Worm (Caenorhabditis elegans) whole organism, L4 larva: ENCODE data around the gene T01E8.8.

ENCODE experiments used
- F26F4.8 ChIP-seq: fragments of 200-800 bp; sonication (Bioruptor generic); conservative IDR thresholded peaks from 2 replicates; pipeline ENCODE4 v1.3.6; 2022; ENCODE audit warnings: missing genetic modification characterization, missing compliant biosample characterization
- F44E2.7 ChIP-seq: fragments of 200-800 bp; sonication (Bioruptor generic); IDR thresholded peaks from 2 replicates; pipeline ENCODE4 v2.1.2; 2022; ENCODE audit warnings: missing genetic modification characterization, missing compliant biosample characterization
- Y75B8A.6 ChIP-seq: fragments of 200-800 bp; sonication (Bioruptor generic); IDR thresholded peaks from 2 replicates; pipeline ENCODE4 v1.3.6; 2022; ENCODE audit warnings: missing genetic modification reagents, missing genetic modification characterization, missing compliant biosample characterization
- ZK546.5 ChIP-seq, 2 experiments: sonication (generic microtip); optimal IDR thresholded peaks; 2 replicates each; lab custom pipeline; 2017; ENCODE audit warnings: missing biosample characterization in 2 of 2, missing genetic modification characterization in 2 of 2
- ceh-28 ChIP-seq: fragments of 150-350 bp; optimal IDR thresholded peaks from 2 replicates; lab custom pipeline; 2014; ENCODE audit warnings: missing biosample characterization, missing genetic modification reagents, missing genetic modification characterization
- ceh-62 ChIP-seq: sonication (generic microtip); optimal IDR thresholded peaks from 2 replicates; lab custom pipeline; 2017; ENCODE audit warnings: missing biosample characterization, missing genetic modification characterization
- daf-8 ChIP-seq: fragments of 200-800 bp; sonication (Bioruptor generic); IDR thresholded peaks from 2 replicates; pipeline ENCODE4 v1.3.6; 2022; ENCODE audit warnings: missing genetic modification characterization, missing compliant biosample characterization
- dpl-1 ChIP-seq: fragments of 150-350 bp; optimal IDR thresholded peaks from 2 replicates; lab custom pipeline; 2014; ENCODE audit warnings: missing biosample characterization, missing genetic modification reagents, missing genetic modification characterization
- duxl-1 ChIP-seq: sonication (generic microtip); optimal IDR thresholded peaks from 2 replicates; lab custom pipeline; 2016; ENCODE audit warnings: mild to moderate bottlenecking, missing genetic modification characterization, moderate library complexity, missing compliant biosample characterization; ENCODE audit not compliant: poor library complexity
- gei-8 ChIP-seq: fragments of 200-800 bp; sonication (Bioruptor generic); optimal IDR thresholded peaks from 2 replicates; lab custom pipeline; 2018; ENCODE audit warnings: mild to moderate bottlenecking, missing genetic modification characterization, missing compliant biosample characterization
- hlh-11 ChIP-seq: fragments of 200-800 bp; sonication (Bioruptor generic); optimal IDR thresholded peaks from 2 replicates; lab custom pipeline; 2018; ENCODE audit warnings: mild to moderate bottlenecking, missing genetic modification characterization, missing compliant biosample characterization
- hlh-30 ChIP-seq: sonication (generic microtip); optimal IDR thresholded peaks from 2 replicates; lab custom pipeline; 2017; ENCODE audit warnings: antibody characterized with exemption, mild to moderate bottlenecking, missing genetic modification characterization, missing compliant biosample characterization; ENCODE audit not compliant: insufficient read depth
- jun-1 ChIP-seq: fragments of 150-350 bp; optimal IDR thresholded peaks from 2 replicates; lab custom pipeline; 2014; ENCODE audit warnings: missing biosample characterization, missing genetic modification reagents, missing genetic modification characterization
- lin-13 ChIP-seq: fragments of 150-350 bp; optimal IDR thresholded peaks from 2 replicates; lab custom pipeline; 2014; ENCODE audit warnings: missing biosample characterization, missing genetic modification reagents, missing genetic modification characterization
- lin-29 ChIP-seq: fragments of 200-800 bp; sonication (Bioruptor generic); IDR thresholded peaks from 2 replicates; pipeline ENCODE4 v1.3.6; 2022; ENCODE audit warnings: missing genetic modification reagents, missing genetic modification characterization, missing compliant biosample characterization
- lin-38 ChIP-seq: fragments of 200-800 bp; sonication (Bioruptor generic); IDR thresholded peaks from 2 replicates; pipeline ENCODE4 v1.3.6; 2022; ENCODE audit warnings: missing genetic modification reagents, missing genetic modification characterization, missing compliant biosample characterization
- lir-3 ChIP-seq: sonication (generic microtip); optimal IDR thresholded peaks from 2 replicates; lab custom pipeline; 2016; ENCODE audit warnings: mild to moderate bottlenecking, missing genetic modification characterization, missing compliant biosample characterization
- lsy-2 ChIP-seq, 2 experiments: fragments of 150-350 bp in 1 of 2; sonication (generic microtip) in 1 of 2; optimal IDR thresholded peaks; 2 replicates each; lab custom pipeline; 2014 to 2017; ENCODE audit warnings: missing biosample characterization in 2 of 2, missing genetic modification characterization in 2 of 2
- madf-5 ChIP-seq, 2 experiments: fragments of 200-800 bp; sonication (Bioruptor generic); IDR thresholded peaks; 2 replicates each; pipeline ENCODE4 v1.3.6; 2022; ENCODE audit warnings: missing compliant biosample characterization in 2 of 2, missing genetic modification characterization in 2 of 2
- mxl-2 ChIP-seq: fragments of 200-800 bp; sonication (Bioruptor generic); conservative IDR thresholded peaks from 2 replicates; pipeline ENCODE4 v1.3.6; 2022; ENCODE audit warnings: missing genetic modification reagents, missing genetic modification characterization, missing compliant biosample characterization
- nhr-102 ChIP-seq: sonication (generic microtip); optimal IDR thresholded peaks from 2 replicates; lab custom pipeline; 2016; ENCODE audit warnings: mild to moderate bottlenecking, missing genetic modification characterization, moderate library complexity, missing compliant biosample characterization
- nhr-11 ChIP-seq: fragments of 150-350 bp; optimal IDR thresholded peaks from 2 replicates; lab custom pipeline; 2014; ENCODE audit warnings: missing biosample characterization, missing genetic modification characterization
- nhr-41 ChIP-seq: fragments of 200-800 bp; sonication (Bioruptor generic); IDR thresholded peaks from 2 replicates; pipeline ENCODE4 v1.3.6; 2022; ENCODE audit warnings: missing genetic modification reagents, missing genetic modification characterization, missing compliant biosample characterization
- nhr-48 ChIP-seq: sonication (generic microtip); optimal IDR thresholded peaks from 2 replicates; lab custom pipeline; 2016; ENCODE audit warnings: mild to moderate bottlenecking, missing genetic modification characterization, missing compliant biosample characterization
- pha-4 ChIP-seq, 2 experiments: fragments of 150-350 bp in 1 of 2; fragments of 200-800 bp in 1 of 2; sonication (Bioruptor generic) in 1 of 2; IDR thresholded peaks in 1 of 2; optimal IDR thresholded peaks in 1 of 2; 2 replicates each; pipeline versions ENCODE4 v1.3.6 to Lab custom; 2014 to 2022; ENCODE audit warnings: missing genetic modification characterization in 2 of 2, missing genetic modification reagents in 2 of 2, missing biosample characterization in 1 of 2, missing compliant biosample characterization in 1 of 2
- php-3 ChIP-seq: fragments of 200-800 bp; sonication (Bioruptor generic); IDR thresholded peaks from 2 replicates; pipeline ENCODE4 v1.3.6; 2022; ENCODE audit warnings: missing genetic modification reagents, missing genetic modification characterization, missing compliant biosample characterization
- set-16 ChIP-seq: fragments of 200-800 bp; sonication (Bioruptor generic); IDR thresholded peaks from 2 replicates; pipeline ENCODE4 v1.3.6; 2022; ENCODE audit warnings: missing genetic modification reagents, missing genetic modification characterization, missing compliant biosample characterization
- skn-1 ChIP-seq: fragments of 150-350 bp; optimal IDR thresholded peaks from 2 replicates; lab custom pipeline; 2014; ENCODE audit warnings: missing biosample characterization, missing genetic modification characterization
- snpc-1.2 ChIP-seq: fragments of 200-800 bp; sonication (Bioruptor generic); IDR thresholded peaks from 2 replicates; pipeline ENCODE4 v1.3.6; 2022; ENCODE audit warnings: missing genetic modification reagents, missing genetic modification characterization, missing compliant biosample characterization
- tra-1 ChIP-seq: fragments of 200-800 bp; sonication (Bioruptor generic); IDR thresholded peaks from 2 replicates; pipeline ENCODE4 v1.3.6; 2022; ENCODE audit warnings: missing genetic modification reagents, missing genetic modification characterization, missing compliant biosample characterization
- unc-130 ChIP-seq: sonication (generic microtip); optimal IDR thresholded peaks from 2 replicates; lab custom pipeline; 2016; ENCODE audit warnings: missing genetic modification reagents, missing genetic modification characterization, missing compliant biosample characterization
- unc-39 ChIP-seq: sonication (generic microtip); optimal IDR thresholded peaks from 2 replicates; lab custom pipeline; 2017; ENCODE audit warnings: missing biosample characterization, missing genetic modification characterization
- unc-62 ChIP-seq, 3 experiments: fragments of 150-350 bp in 1 of 3; sonication (generic microtip); optimal IDR thresholded peaks in 2 of 3; peaks in 1 of 3; 1 replicate in 1 of 3; 2 replicates in 2 of 3; lab custom pipeline; 2014 to 2017; ENCODE audit warnings: missing biosample characterization in 3 of 3, missing genetic modification characterization in 3 of 3, missing genetic modification reagents in 3 of 3, missing genotype in 1 of 3
- vab-7 ChIP-seq: fragments of 200-800 bp; sonication (Bioruptor generic); IDR thresholded peaks from 2 replicates; pipeline ENCODE4 v1.3.6; 2022; ENCODE audit warnings: missing genetic modification reagents, missing genetic modification characterization, missing compliant biosample characterization
- zfp-2 ChIP-seq: sonication (generic microtip); optimal IDR thresholded peaks from 2 replicates; lab custom pipeline; 2016; ENCODE audit warnings: mild to moderate bottlenecking, missing genetic modification characterization, missing compliant biosample characterization
- zfp-3 ChIP-seq: fragments of 200-800 bp; sonication (Bioruptor generic); conservative IDR thresholded peaks from 2 replicates; pipeline ENCODE4 v1.3.6; 2022; ENCODE audit warnings: missing genetic modification reagents, missing genetic modification characterization, missing compliant biosample characterization
- ztf-11 ChIP-seq: fragments of 150-350 bp; optimal IDR thresholded peaks from 2 replicates; lab custom pipeline; 2014; ENCODE audit warnings: missing biosample characterization, missing genetic modification characterization

T01E8.8 gene

ce11 chrII:10203067-10203466, 28.0 kb upstream of the T01E8.8 start:
- peak; percentile 32 for TF ChIP-seq nhr-11 (tag; lab: Kevin White, UChicago)
- no peak for TF ChIP-seq nhr-102

- no peak for TF ChIP-seq pha-4 (GFP tag; IDR thresholded peaks at IDR 0.05; lab: Robert Waterston, UW)
- TF ChIP-seq pha-4 (tag; optimal IDR thresholded peaks at IDR 0.05; lab: Kevin White, UChicago): no peak
- TF ChIP-seq lin-38: no peak
- no peak for TF ChIP-seq zfp-2
- no peak for TF ChIP-seq php-3 (GFP tag; lab: Robert Waterston, UW)
- no peak for TF ChIP-seq duxl-1 (tag; lab: Kevin White, UChicago)
- no peak for TF ChIP-seq hlh-30 (tag; lab: Kevin White, UChicago)
- no peak for TF ChIP-seq lsy-2 (tag; optimal IDR thresholded peaks at IDR 0.05; lab: Kevin White, UChicago)
- TF ChIP-seq vab-7: no peak
These were observed 27.3 kb upstream of the T01E8.8 start for ce11 chrII:10203765-10204164.

ce11 chrII:10204428-10205049, 26.5 kb upstream of the T01E8.8 start:
- no peak for TF ChIP-seq skn-1 (tag; lab: Kevin White, UChicago)
- TF ChIP-seq hlh-11 (tag; lab: Kevin White, UChicago): peak; percentile 34
- peak; percentile 19 for TF ChIP-seq hlh-30 (tag; lab: Kevin White, UChicago)
- TF ChIP-seq ceh-62 (tag; lab: Kevin White, UChicago): no peak
- TF ChIP-seq gei-8 (GFP tag; lab: Kevin White, UChicago): no peak
- TF ChIP-seq daf-8: no peak
- no peak for TF ChIP-seq jun-1
- TF ChIP-seq F26F4.8 (GFP tag; lab: Robert Waterston, UW): no peak
- TF ChIP-seq unc-39 (tag; lab: Kevin White, UChicago): no peak
- no peak for TF ChIP-seq set-16 (GFP tag; lab: Robert Waterston, UW)
- TF ChIP-seq Y75B8A.6: no peak
- no peak for TF ChIP-seq madf-5 (GFP tag; IDR thresholded peaks at IDR 0.05; lab: Robert Waterston, UW)
- TF ChIP-seq unc-62 (GFP tag; optimal IDR thresholded peaks at IDR 0.05 in 1 of 2; lab: Kevin White, UChicago): peak in 1 of 2 experiments; percentile 94
- no peak for TF ChIP-seq unc-62 (tag; optimal IDR thresholded peaks at IDR 0.05; lab: Kevin White, UChicago)
- TF ChIP-seq nhr-11 (tag; lab: Kevin White, UChicago): peak; percentile 60

- TF ChIP-seq nhr-102: no peak
- TF ChIP-seq lir-3 (tag; lab: Kevin White, UChicago): no peak
- TF ChIP-seq nhr-41 (GFP tag; lab: Robert Waterston, UW): no peak
- TF ChIP-seq ceh-28 (tag; lab: Kevin White, UChicago): no peak
- TF ChIP-seq snpc-1.2 (GFP tag; lab: Robert Waterston, UW): no peak
- TF ChIP-seq lin-38: no peak
- TF ChIP-seq lin-29 (GFP tag; lab: Robert Waterston, UW): no peak
- no peak for TF ChIP-seq hlh-30 (tag; lab: Kevin White, UChicago)
- no peak for TF ChIP-seq zfp-3
- TF ChIP-seq F44E2.7 (GFP tag; lab: Robert Waterston, UW): no peak
- TF ChIP-seq duxl-1 (tag; lab: Kevin White, UChicago): no peak
These were observed 24.6 kb upstream of the T01E8.8 start, which contains the start of gene T01E8.1 for ce11 chrII:10206425-10206824. TSS of gene T01E8.1 (plus strand) at chrII:10206725.

- TF ChIP-seq nhr-48 (tag; lab: Kevin White, UChicago) (no peak), mxl-2 (GFP tag; lab: Robert Waterston, UW) (no peak), lsy-2 (tag; optimal IDR thresholded peaks at IDR 0.05; lab: Kevin White, UChicago) (no peak), php-3 (GFP tag; lab: Robert Waterston, UW) (no peak), skn-1 (tag; lab: Kevin White, UChicago) (no peak), unc-130 (no peak), snpc-1.2 (GFP tag; lab: Robert Waterston, UW) (no peak), pha-4 (GFP tag; IDR thresholded peaks at IDR 0.05; lab: Robert Waterston, UW) (no peak), pha-4 (tag; optimal IDR thresholded peaks at IDR 0.05; lab: Kevin White, UChicago) (no peak), ztf-11 (tag; lab: Kevin White, UChicago) (no peak), dpl-1 (GFP tag; lab: Kevin White, UChicago) (no peak), lin-13 (GFP tag; lab: Kevin White, UChicago) (no peak), ZK546.5 (tag; optimal IDR thresholded peaks at IDR 0.05; lab: Kevin White, UChicago) (no peak), madf-5 (GFP tag; IDR thresholded peaks at IDR 0.05; lab: Robert Waterston, UW) (no peak), tra-1 (no peak)
- TF ChIP-seq, all 104 proteins: peak for 0
These were observed 12.9 kb upstream of the T01E8.8 start, which contains the start of gene ref-1 for ce11 chrII:10218171-10218570. TSS of gene ref-1 (plus strand) at chrII:10218471.
